Fruit fly (Drosophila melanogaster) whole organism, prepupa: ENCODE data around the gene CG31675.

ENCODE experiments used
- Blimp-1 ChIP-seq: fragments of 200-800 bp; sonication (Bioruptor generic); optimal IDR thresholded peaks from 3 replicates; lab custom pipeline; 2017; ENCODE audit warnings: missing biosample characterization, missing genetic modification characterization, mild to moderate bottlenecking, moderate library complexity, missing genetic modification reagents
- CG10631 ChIP-seq: fragments of 200-800 bp; sonication (Bioruptor generic); optimal IDR thresholded peaks from 2 replicates; lab custom pipeline; 2016; ENCODE audit warnings: missing biosample characterization, missing genetic modification characterization
- CG15336 ChIP-seq: fragments of 200-800 bp; sonication (Bioruptor generic); IDR thresholded peaks from 2 replicates; pipeline ENCODE4 v1.3.6; 2022; ENCODE audit warnings: missing biosample characterization, missing genetic modification characterization
- CG1621 ChIP-seq: fragments of 200-800 bp; sonication (Bioruptor generic); optimal IDR thresholded peaks from 3 replicates; lab custom pipeline; 2018; ENCODE audit warnings: missing biosample characterization, mild to moderate bottlenecking, missing genetic modification characterization
- CG3032 ChIP-seq: fragments of 200-800 bp; optimal IDR thresholded peaks from 2 replicates; lab custom pipeline; 2019; ENCODE audit warnings: missing biosample characterization, mild to moderate bottlenecking, missing genetic modification characterization, moderate library complexity
- CG32006 ChIP-seq: fragments of 200-800 bp; sonication (Bioruptor generic); optimal IDR thresholded peaks from 3 replicates; lab custom pipeline; 2017; ENCODE audit warnings: missing biosample characterization, mild to moderate bottlenecking, missing genetic modification characterization
- CG3919 ChIP-seq: fragments of 200-800 bp; sonication (Bioruptor generic); optimal IDR thresholded peaks from 3 replicates; lab custom pipeline; 2016; ENCODE audit warnings: missing biosample characterization, missing genetic modification characterization
- CG6808 ChIP-seq: fragments of 200-800 bp; sonication (Bioruptor generic); optimal IDR thresholded peaks from 3 replicates; lab custom pipeline; 2017; ENCODE audit warnings: missing biosample characterization, missing genetic modification characterization, mild to moderate bottlenecking, moderate library complexity, missing genetic modification reagents
- CG6854 ChIP-seq: fragments of 200-800 bp; sonication (Bioruptor generic); optimal IDR thresholded peaks from 2 replicates; lab custom pipeline; 2017; ENCODE audit warnings: missing biosample characterization, mild to moderate bottlenecking, missing genetic modification characterization
- CG7368 ChIP-seq: fragments of 200-800 bp; sonication (Bioruptor generic); optimal IDR thresholded peaks from 3 replicates; lab custom pipeline; 2016; ENCODE audit warnings: missing biosample characterization, missing genetic modification characterization
- CG8319 ChIP-seq: fragments of 200-800 bp; sonication (Bioruptor generic); optimal IDR thresholded peaks from 3 replicates; lab custom pipeline; 2016; ENCODE audit warnings: missing biosample characterization, missing genetic modification characterization
- CG9139 ChIP-seq: fragments of 200-800 bp; sonication (Bioruptor generic); optimal IDR thresholded peaks from 3 replicates; lab custom pipeline; 2017; ENCODE audit warnings: missing biosample characterization, mild to moderate bottlenecking, missing genetic modification characterization
- Eip78C ChIP-seq: fragments of 200-800 bp; sonication (Bioruptor generic); peaks from one replicate; lab custom pipeline; 2016; ENCODE audit warnings: missing biosample characterization, missing genetic modification characterization
- Gug ChIP-seq: fragments of 200-800 bp; sonication (Bioruptor generic); IDR thresholded peaks from 2 replicates; pipeline ENCODE4 v1.3.6; 2022; ENCODE audit warnings: missing biosample characterization, missing genetic modification characterization
- Hr38 ChIP-seq: sonication (Bioruptor generic); optimal IDR thresholded peaks from 2 replicates; lab custom pipeline; 2016; ENCODE audit warnings: missing biosample characterization, missing genetic modification characterization
- Hr4 ChIP-seq: fragments of 200-800 bp; sonication (Bioruptor generic); optimal IDR thresholded peaks from 3 replicates; lab custom pipeline; 2016; ENCODE audit warnings: missing biosample characterization, missing genetic modification characterization
- Lpt ChIP-seq: fragments of 200-800 bp; sonication (Bioruptor generic); optimal IDR thresholded peaks from 3 replicates; lab custom pipeline; 2016; ENCODE audit warnings: missing biosample characterization, missing genetic modification characterization
- Smox ChIP-seq: fragments of 200-800 bp; sonication (Bioruptor generic); optimal IDR thresholded peaks from 3 replicates; lab custom pipeline; 2016; ENCODE audit warnings: missing biosample characterization, missing genetic modification characterization
- Sox102F ChIP-seq: fragments of 200-800 bp; sonication (Bioruptor generic); optimal IDR thresholded peaks from 2 replicates; lab custom pipeline; 2016; ENCODE audit warnings: missing biosample characterization, mild to moderate bottlenecking, missing genetic modification characterization
- dac ChIP-seq: fragments of 200-800 bp; sonication (Bioruptor generic); optimal IDR thresholded peaks from 2 replicates; lab custom pipeline; 2017; ENCODE audit warnings: missing biosample characterization, mild to moderate bottlenecking, missing genetic modification characterization
- dsx ChIP-seq: fragments of 200-800 bp; optimal IDR thresholded peaks from 3 replicates; lab custom pipeline; 2019; ENCODE audit warnings: missing biosample characterization, mild to moderate bottlenecking, missing genetic modification characterization, moderate library complexity; ENCODE audit not compliant: poor library complexity, severe bottlenecking
- eg ChIP-seq: fragments of 200-800 bp; sonication (Bioruptor generic); IDR thresholded peaks from 3 replicates; pipeline ENCODE4 v1.3.6; 2022; ENCODE audit warnings: missing biosample characterization, missing genetic modification characterization
- esn ChIP-seq: fragments of 200-800 bp; sonication (Bioruptor generic); optimal IDR thresholded peaks from 2 replicates; lab custom pipeline; 2016; ENCODE audit warnings: missing biosample characterization, mild to moderate bottlenecking, missing genetic modification characterization, moderate library complexity
- fd59A ChIP-seq: fragments of 200-800 bp; sonication (Bioruptor generic); optimal IDR thresholded peaks from 2 replicates; lab custom pipeline; 2017; ENCODE audit warnings: missing biosample characterization, mild to moderate bottlenecking, missing genetic modification characterization, missing genetic modification reagents
- net ChIP-seq: fragments of 200-800 bp; sonication (Bioruptor generic); optimal IDR thresholded peaks from 3 replicates; lab custom pipeline; 2016; ENCODE audit warnings: missing biosample characterization, missing genetic modification characterization
- salr ChIP-seq, 2 experiments: fragments of 200-800 bp; sonication (Bioruptor generic); optimal IDR thresholded peaks; 3 replicates each; lab custom pipeline; 2016 to 2018; ENCODE audit warnings: missing biosample characterization in 2 of 2, missing genetic modification characterization in 2 of 2, mild to moderate bottlenecking in 1 of 2
- ss ChIP-seq, 2 experiments: fragments of 200-800 bp; sonication (Bioruptor generic); optimal IDR thresholded peaks; 2 replicates in 1 of 2; 3 replicates in 1 of 2; lab custom pipeline; 2017 to 2018; ENCODE audit warnings: mild to moderate bottlenecking in 2 of 2, missing biosample characterization in 2 of 2, missing genetic modification characterization in 2 of 2, moderate library complexity in 1 of 2
- svp ChIP-seq: fragments of 200-800 bp; sonication (Bioruptor generic); peaks from one replicate; lab custom pipeline; 2016; ENCODE audit warnings: missing biosample characterization, missing genetic modification characterization

CG31675 gene

dm6 chr2L:20823196-20824105, 44.1 kb upstream of the CG31675 start (continued):
- TF ChIP-seq CG7368 (GFP tag; lab: Kevin White, UChicago) (no peak), svp (GFP tag; lab: Kevin White, UChicago) (peak; percentile 93), Blimp-1 (no peak), CG8319 (no peak), Smox (no peak), esn (GFP tag; lab: Kevin White, UChicago) (peak; percentile 20), CG6808 (GFP tag; lab: Kevin White, UChicago) (peak; percentile 99), Hr38 (GFP tag; lab: Kevin White, UChicago) (no peak), Eip78C (peak; percentile 59), ss (GFP tag; optimal IDR thresholded peaks at IDR 0.05; lab: Kevin White, UChicago) (peak; percentile 32 to 41)
- TF ChIP-seq, all 60 proteins: peak for 27

dm6 chr2L:20824136-20824789, 43.3 kb upstream of the CG31675 start:
- TF ChIP-seq Eip78C (peak; percentile 33), eg (GFP tag; lab: Robert Waterston, UW) (no peak)

- TF ChIP-seq CG6808 (GFP tag; lab: Kevin White, UChicago), result peak; percentile 32
- peak; percentile 38 to 53 for TF ChIP-seq ss (GFP tag; optimal IDR thresholded peaks at IDR 0.05; lab: Kevin White, UChicago)
- TF ChIP-seq dsx, result peak; percentile 4
- TF ChIP-seq eg (GFP tag; lab: Robert Waterston, UW), result peak; percentile 38; the same call in 2 of the 3 replicates
- no peak for TF ChIP-seq Eip78C
- TF ChIP-seq svp (GFP tag; lab: Kevin White, UChicago), result peak; percentile 83
- no peak for TF ChIP-seq Lpt (GFP tag; lab: Kevin White, UChicago)
- peak; percentile 21 for TF ChIP-seq CG9139 (GFP tag; lab: Kevin White, UChicago)
- TF ChIP-seq net (GFP tag; lab: Kevin White, UChicago), result no peak
- TF ChIP-seq CG6854 (GFP tag; lab: Kevin White, UChicago), result peak; percentile 20
- peak; percentile 41 for TF ChIP-seq CG1621 (tag; lab: Kevin White, UChicago)
- TF ChIP-seq Blimp-1, result no peak
- TF ChIP-seq esn (GFP tag; lab: Kevin White, UChicago), result no peak
- 0 out of 2 replicates have a peak, but pooled peaks have one; percentile 12 for TF ChIP-seq CG15336 (GFP tag; lab: Robert Waterston, UW)
- peak; percentile 3 for TF ChIP-seq CG10631 (GFP tag; lab: Kevin White, UChicago)
- no peak for TF ChIP-seq Smox
- no peak for TF ChIP-seq fd59A (GFP tag; lab: Kevin White, UChicago)
Observed at dm6 chr2L:20825265-20825664, 42.3 kb upstream of the CG31675 start.

DNA sequence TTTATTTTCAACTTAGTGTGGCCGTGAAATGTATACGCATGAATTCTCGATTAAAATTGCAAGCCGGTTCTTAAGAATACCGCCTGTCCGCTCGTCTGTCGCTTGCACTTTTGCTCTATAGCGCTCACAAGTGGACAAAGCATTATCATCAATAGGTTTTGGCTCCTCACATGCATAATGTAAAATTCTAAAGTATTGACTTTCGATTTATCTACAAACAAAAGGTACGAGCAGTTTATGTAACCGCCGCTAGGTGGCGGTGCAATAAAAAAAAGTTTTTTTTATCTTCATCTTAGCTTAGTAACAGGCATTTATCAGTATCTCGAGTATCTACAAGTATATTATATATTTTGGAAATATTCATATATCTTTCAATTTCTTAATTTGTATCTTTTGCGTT, 41.3 kb upstream of the CG31675 start:
- TF ChIP-seq eg (GFP tag; lab: Robert Waterston, UW) (no peak), CG10631 (GFP tag; lab: Kevin White, UChicago) (no peak), CG3032 (tag; lab: Kevin White, UChicago) (no peak), net (GFP tag; lab: Kevin White, UChicago) (no peak), CG1621 (tag; lab: Kevin White, UChicago) (no peak), CG6854 (GFP tag; lab: Kevin White, UChicago) (no peak), esn (GFP tag; lab: Kevin White, UChicago) (no peak), CG3919 (GFP tag; lab: Kevin White, UChicago) (no peak), Sox102F (GFP tag; lab: Kevin White, UChicago) (no peak), salr (GFP tag; optimal IDR thresholded peaks at IDR 0.05; lab: Kevin White, UChicago) (no peak), CG32006 (GFP tag; lab: Kevin White, UChicago) (no peak), Hr38 (GFP tag; lab: Kevin White, UChicago) (no peak), Hr4 (GFP tag; lab: Kevin White, UChicago) (no peak), Gug (GFP tag; lab: Robert Waterston, UW) (no peak), dac (GFP tag; lab: Kevin White, UChicago) (no peak)
